Fruit fly (Drosophila melanogaster) S2 (cell line): Measurements from ENCODE around the gene Hpd.

Experiments used
- CG8478 ChIP-seq: fragments of >200 bp; optimal IDR thresholded peaks from 2 replicates; lab custom pipeline; 2018
- CTCF ChIP-seq, 2 experiments: fragments of >200 bp; optimal IDR thresholded peaks; 2 replicates each; lab custom pipeline; 2018

Gene Hpd

dm6 chr3L:20452813-20453682, 13.4 kb upstream of the Hpd start, which contains the start of gene CG5199:
Gene CG5199 (minus strand): TSS chr3L:20452864.
- TF ChIP-seq CTCF (optimal IDR thresholded peaks at IDR 0.05; lab: Kevin White, UChicago) (no peak), CG8478 (lab: Kevin White, UChicago) (no peak)

- TF ChIP-seq CG8478 (lab: Kevin White, UChicago) (no peak), CTCF (optimal IDR thresholded peaks at IDR 0.05; lab: Kevin White, UChicago) (no peak)
These were observed 9.1 kb upstream of the Hpd start for dm6 chr3L:20448773-20449172.

dm6 chr3L:20447957-20448356, 8.3 kb upstream of the Hpd start:
- no peak for TF ChIP-seq CG8478 (lab: Kevin White, UChicago)
- no peak for TF ChIP-seq CTCF (optimal IDR thresholded peaks at IDR 0.05; lab: Kevin White, UChicago)

dm6 chr3L:20447337-20447736, 7.7 kb upstream of the Hpd start:
- TF ChIP-seq CTCF (optimal IDR thresholded peaks at IDR 0.05; lab: Kevin White, UChicago) (no peak), CG8478 (lab: Kevin White, UChicago) (no peak)

- TF ChIP-seq CTCF (optimal IDR thresholded peaks at IDR 0.05; lab: Kevin White, UChicago) (no peak), CG8478 (lab: Kevin White, UChicago) (no peak)
These were observed 6.4 kb upstream of the Hpd start for dm6 chr3L:20446030-20446429.

dm6 chr3L:20444815-20445519, 5.3 kb upstream of the Hpd start:
- no peak for TF ChIP-seq CTCF (optimal IDR thresholded peaks at IDR 0.05; lab: Kevin White, UChicago)
- no peak for TF ChIP-seq CG8478 (lab: Kevin White, UChicago)

dm6 chr3L:20442674-20443313, 3.1 kb upstream of the Hpd start:
- no peak for TF ChIP-seq CTCF (optimal IDR thresholded peaks at IDR 0.05; lab: Kevin White, UChicago)
- no peak for TF ChIP-seq CG8478 (lab: Kevin White, UChicago)

DNA sequence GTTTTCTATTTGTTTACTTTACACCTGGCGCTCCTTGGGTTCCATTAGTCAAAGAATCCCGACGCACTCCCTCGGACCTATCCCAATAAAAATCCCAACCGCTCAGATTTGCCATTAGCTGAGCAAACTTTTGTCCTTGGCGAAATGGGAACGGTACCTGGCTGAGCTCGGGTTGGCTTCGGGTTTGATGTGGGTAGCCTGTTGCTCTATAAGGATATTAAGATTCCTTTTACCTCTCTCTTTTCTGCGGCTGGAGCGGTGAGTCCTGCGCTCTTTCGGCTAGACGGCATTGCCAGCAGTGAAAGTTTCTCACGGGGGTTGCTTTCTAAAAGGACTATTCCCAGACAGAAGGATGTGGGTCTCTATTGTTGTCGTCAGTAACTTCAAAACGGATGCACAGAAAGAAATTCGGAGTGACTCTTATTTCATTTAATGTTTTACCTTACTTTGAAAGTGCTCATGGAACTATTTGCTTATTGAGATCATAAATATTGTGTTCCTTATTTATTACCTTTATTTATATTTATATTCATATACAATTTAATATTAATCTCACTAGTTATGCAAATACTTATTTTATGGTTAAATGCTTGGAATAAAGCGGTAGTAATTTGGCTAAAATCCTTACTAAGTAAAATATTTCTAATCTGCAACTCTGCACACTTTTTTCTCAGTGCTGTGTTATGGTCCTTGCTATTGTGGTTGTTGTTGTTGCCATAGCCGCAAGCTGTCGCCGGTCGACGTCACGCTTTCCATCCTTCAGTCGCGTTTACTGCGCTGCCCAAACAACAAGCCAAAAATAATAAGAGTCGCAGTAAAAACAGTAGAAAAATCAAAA, 2.2 kb upstream of the Hpd start, which contains the start of gene CG5910:
Gene CG5910 (plus strand): TSS at position 788 of the 838 bp plus-strand sequence.
- TF ChIP-seq CG8478 (lab: Kevin White, UChicago) (no peak), CTCF (optimal IDR thresholded peaks at IDR 0.05; lab: Kevin White, UChicago) (no peak)

- no peak for TF ChIP-seq CG8478 (lab: Kevin White, UChicago)
These were observed 1.3 kb upstream of the Hpd start for dm6 chr3L:20440902-20441429.

dm6 chr3L:20436069-20436468, 3.6 kb downstream of the Hpd start, which contains the start of the genes mRpL15 and CtIP:
Gene mRpL15 (minus strand): TSS chr3L:20436209.
Gene CtIP (plus strand): TSS chr3L:20436250.
- TF ChIP-seq CG8478 (lab: Kevin White, UChicago) (no peak), CTCF (optimal IDR thresholded peaks at IDR 0.05; lab: Kevin White, UChicago) (no peak)

DNA sequence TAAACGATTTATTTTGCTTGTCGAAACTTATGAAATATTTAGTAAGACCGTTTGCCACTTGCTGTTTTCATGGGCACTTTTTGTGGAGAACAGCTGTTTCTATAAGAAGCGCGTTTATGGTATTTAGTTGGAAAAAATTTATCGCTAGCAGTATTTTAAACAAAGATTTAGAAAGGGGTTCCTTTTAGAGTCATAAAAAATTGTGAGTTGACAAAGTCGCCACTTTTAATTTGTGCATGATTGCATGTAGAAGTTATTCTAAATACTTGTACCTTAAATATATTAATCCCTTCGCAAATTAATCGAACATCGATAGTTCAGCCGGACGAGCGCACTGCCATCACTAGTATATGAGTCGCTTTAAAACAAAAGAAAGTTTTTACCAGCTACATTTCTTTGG, 7.4 kb downstream of the Hpd start, which contains the start of the genes Las and Psn:
Gene Las (minus strand): TSS at position 65 of the 400 bp plus-strand sequence.
Gene Psn (plus strand): TSS at position 172 of the 400 bp plus-strand sequence.
- TF ChIP-seq CTCF (optimal IDR thresholded peaks at IDR 0.05; lab: Kevin White, UChicago): no peak
- TF ChIP-seq CG8478 (lab: Kevin White, UChicago): no peak

DNA sequence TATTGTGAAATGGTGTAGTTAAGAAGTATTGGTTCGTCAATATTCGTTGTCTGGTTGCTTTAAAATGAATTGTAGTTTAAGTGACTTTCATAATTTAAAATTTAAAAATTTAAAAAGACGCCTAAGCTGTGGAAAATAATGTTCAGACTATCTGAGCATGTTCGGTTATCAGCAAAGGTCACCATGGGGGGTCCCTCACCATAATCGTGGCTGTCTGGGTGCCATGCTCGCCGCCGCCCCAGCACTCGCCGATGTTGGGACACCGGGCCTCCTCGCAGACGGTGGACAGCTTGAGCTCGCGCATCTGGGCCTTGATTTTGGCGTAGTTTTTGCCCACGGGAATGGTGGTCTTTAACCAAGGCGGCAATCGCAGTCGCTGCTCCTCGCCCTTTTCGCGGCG, 8.1 kb downstream of the Hpd start:
- TF ChIP-seq CG8478 (lab: Kevin White, UChicago) (no peak), CTCF (optimal IDR thresholded peaks at IDR 0.05; lab: Kevin White, UChicago) (no peak)

DNA sequence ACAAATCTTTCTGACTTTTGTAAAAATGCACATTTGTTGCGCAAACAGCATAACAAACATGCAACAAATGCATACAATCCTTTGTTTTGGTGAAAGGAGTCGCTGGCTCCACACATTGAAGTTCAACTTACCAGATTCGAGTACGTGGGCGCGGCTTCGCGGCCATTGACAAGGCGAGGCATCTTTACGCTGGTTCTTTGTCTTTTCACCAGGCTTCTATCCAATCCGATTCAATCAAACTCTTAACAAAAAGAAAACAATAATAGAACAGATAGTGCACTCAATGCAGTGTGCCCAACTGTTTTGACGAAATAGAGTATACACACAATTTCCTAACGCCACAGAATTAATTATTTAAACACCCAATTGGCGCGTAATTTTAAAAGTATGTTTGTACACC, 9.5 kb downstream of the Hpd start, which contains the start of gene CG5262:
Gene CG5262 (minus strand): TSS at position 294 of the 400 bp plus-strand sequence.
- TF ChIP-seq CG8478 (lab: Kevin White, UChicago): no peak
- no peak for TF ChIP-seq CTCF (optimal IDR thresholded peaks at IDR 0.05; lab: Kevin White, UChicago)
